Worm (Caenorhabditis elegans): ENCODE results near the gene C29F7.2.

The C29F7.2 gene

DNA sequence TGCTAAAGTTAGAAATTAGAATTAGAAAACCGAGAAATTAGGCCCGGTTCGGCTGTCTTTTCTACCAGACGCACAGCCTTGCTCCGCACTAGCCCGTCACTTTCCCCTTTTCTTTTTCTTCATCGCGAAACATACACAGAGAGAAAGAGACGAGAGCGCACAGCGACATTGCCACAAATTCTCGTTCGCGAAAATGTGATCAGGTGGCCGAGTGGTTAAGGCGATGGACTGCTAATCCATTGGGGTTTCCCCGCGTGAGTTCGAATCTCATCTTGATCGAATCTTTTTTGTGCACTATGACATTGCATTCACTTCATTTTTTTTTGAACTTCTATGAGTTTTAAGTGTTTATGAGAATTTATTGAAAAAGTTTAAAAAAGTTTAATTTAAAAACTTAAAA lies 26.6 kb downstream of the C29F7.2 start (continued):
- TF ChIP-seq ceh-45 (GFP tag; IDR thresholded peaks at IDR 0.05): no peak
- no peak for TF ChIP-seq pha-2 (tag; optimal IDR thresholded peaks at IDR 0.05)
- no peak for TF ChIP-seq ztf-16 (tag; optimal IDR thresholded peaks at IDR 0.05)
- TF ChIP-seq tbx-2 (tag; optimal IDR thresholded peaks at IDR 0.05): peak; percentile 3
- TF ChIP-seq fax-1 (tag; optimal IDR thresholded peaks at IDR 0.05): no peak
- no peak for TF ChIP-seq elt-4 (tag; optimal IDR thresholded peaks at IDR 0.05)
- 0 out of 2 replicates have a peak, but pooled peaks have one; percentile 23 for TF ChIP-seq unc-3 (GFP tag; conservative IDR thresholded peaks at IDR 0.05)
- TF ChIP-seq unc-3 (tag; optimal IDR thresholded peaks at IDR 0.05): no peak
- no peak for TF ChIP-seq ceh-48 (tag; optimal IDR thresholded peaks at IDR 0.05)
- TF ChIP-seq hlh-15 (tag; optimal IDR thresholded peaks at IDR 0.05): no peak
- TF ChIP-seq sox-4 (tag; optimal IDR thresholded peaks at IDR 0.05): no peak
- TF ChIP-seq eyg-1 (tag; optimal IDR thresholded peaks at IDR 0.05): no peak
- TF ChIP-seq sdc-2 (tag; optimal IDR thresholded peaks at IDR 0.05): peak; percentile 97
- TF ChIP-seq nhr-232 (tag; optimal IDR thresholded peaks at IDR 0.05): no peak
- TF ChIP-seq pat-9 (tag; optimal IDR thresholded peaks at IDR 0.05): no peak
- TF ChIP-seq rnt-1 (tag; optimal IDR thresholded peaks at IDR 0.05): peak; percentile 37
- TF ChIP-seq npax-4 (tag; optimal IDR thresholded peaks at IDR 0.05): no peak
- no peak for TF ChIP-seq C38D4.7 (GFP tag; optimal IDR thresholded peaks at IDR 0.05)
- TF ChIP-seq ttx-3 (tag; optimal IDR thresholded peaks at IDR 0.05): no peak

DNA sequence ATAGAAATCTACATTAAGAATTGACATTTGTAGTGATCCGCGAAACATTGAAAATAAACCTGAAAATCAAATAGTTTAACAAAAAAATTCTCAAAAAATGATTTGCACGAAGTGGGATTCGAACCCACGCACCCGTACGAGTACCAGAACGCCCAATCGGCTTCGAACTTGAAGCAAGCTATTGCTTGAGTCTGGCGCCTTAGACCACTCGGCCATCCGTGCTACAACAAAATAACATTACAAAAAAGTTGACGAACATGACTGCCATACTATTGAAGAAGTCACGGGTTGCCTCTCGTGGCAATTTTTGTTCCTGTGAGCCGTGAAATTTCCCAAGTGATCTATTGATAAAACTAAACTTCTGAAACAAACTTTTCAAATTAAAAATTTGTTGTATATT lies 27.4 kb downstream of the C29F7.2 start:
- no peak for TF ChIP-seq sox-4 (tag; optimal IDR thresholded peaks at IDR 0.05)

DNA sequence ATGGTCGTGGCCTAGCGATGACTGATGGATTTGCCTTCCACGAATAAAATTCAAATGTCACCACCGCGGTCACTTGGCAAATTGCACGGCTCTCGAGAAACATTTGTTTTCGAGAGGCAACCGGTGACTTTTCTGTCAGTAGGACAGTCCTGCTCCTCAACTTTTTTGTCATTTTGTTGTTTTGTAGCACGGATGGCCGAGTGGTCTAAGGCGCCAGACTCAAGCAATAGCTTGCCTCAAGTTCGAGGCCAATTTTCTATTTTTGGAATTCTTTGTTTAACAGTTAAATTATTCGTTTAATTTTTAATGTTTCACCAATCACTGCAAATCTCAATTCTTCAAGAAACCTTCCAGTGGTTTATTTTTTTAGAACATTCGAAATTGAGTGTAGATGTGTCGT lies 28.4 kb downstream of the C29F7.2 start:
- TF ChIP-seq nfya-1 (tag; optimal IDR thresholded peaks at IDR 0.05): no peak
- TF ChIP-seq ceh-14 (tag; optimal IDR thresholded peaks at IDR 0.05): no peak
- TF ChIP-seq odd-2 (tag; optimal IDR thresholded peaks at IDR 0.05): no peak
- TF ChIP-seq ztf-16 (tag; optimal IDR thresholded peaks at IDR 0.05): no peak
- no peak for TF ChIP-seq hlh-30 (tag; optimal IDR thresholded peaks at IDR 0.05; ENCODE audit: insufficient read depth)
- no peak for TF ChIP-seq ceh-48 (tag; optimal IDR thresholded peaks at IDR 0.05)

DNA sequence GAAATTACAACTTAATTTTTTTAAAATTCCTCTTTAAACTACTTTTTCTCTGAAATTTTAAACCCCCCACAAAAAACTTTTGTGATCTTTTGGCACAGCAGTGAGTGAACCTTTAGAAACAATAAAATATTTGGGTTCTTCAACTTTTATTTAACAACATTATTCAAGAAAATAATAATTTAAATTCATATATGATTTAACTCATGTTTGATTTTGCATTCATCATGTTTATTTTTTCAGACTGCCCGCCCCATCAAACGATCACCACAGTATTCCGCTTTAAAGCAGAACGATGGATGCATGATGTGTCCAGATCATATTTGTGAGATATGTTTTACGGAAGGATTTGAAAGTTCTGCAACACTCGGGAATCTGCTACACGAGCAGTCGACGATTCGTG lies 30.5 kb downstream of the C29F7.2 start, which contains the start of gene set-8:
set-8 (plus strand) TSS at position 301 of the 400 bp plus-strand sequence.
- no peak for TF ChIP-seq ttx-3 (tag; optimal IDR thresholded peaks at IDR 0.05)
- no peak for TF ChIP-seq C08G9.2 (tag; optimal IDR thresholded peaks at IDR 0.05)
- TF ChIP-seq ceh-45 (GFP tag; IDR thresholded peaks at IDR 0.05): no peak
- TF ChIP-seq pha-4 (tag; optimal IDR thresholded peaks at IDR 0.05): no peak
- no peak for TF ChIP-seq npax-4 (tag; optimal IDR thresholded peaks at IDR 0.05)
- no peak for TF ChIP-seq elt-2 (tag; optimal IDR thresholded peaks at IDR 0.05)
- TF ChIP-seq ztf-16 (tag; optimal IDR thresholded peaks at IDR 0.05): no peak
- no peak for TF ChIP-seq pax-1 (tag; optimal IDR thresholded peaks at IDR 0.05)
- no peak for TF ChIP-seq hlh-30 (tag; optimal IDR thresholded peaks at IDR 0.05; ENCODE audit: insufficient read depth)
- TF ChIP-seq ceh-6 (GFP tag; optimal IDR thresholded peaks at IDR 0.05): no peak
- TF ChIP-seq madf-2 (tag; optimal IDR thresholded peaks at IDR 0.05): no peak
- TF ChIP-seq odd-2 (tag; optimal IDR thresholded peaks at IDR 0.05): no peak
- TF ChIP-seq ceh-22 (tag; optimal IDR thresholded peaks at IDR 0.05): no peak
- no peak for TF ChIP-seq Y22D7AL.16 (tag; optimal IDR thresholded peaks at IDR 0.05)
- TF ChIP-seq ceh-9 (tag; optimal IDR thresholded peaks at IDR 0.05): no peak
- TF ChIP-seq unc-3 (GFP tag; conservative IDR thresholded peaks at IDR 0.05): no peak
- TF ChIP-seq unc-3 (tag; optimal IDR thresholded peaks at IDR 0.05): no peak
- TF ChIP-seq gmeb-2 (tag; optimal IDR thresholded peaks at IDR 0.05): no peak
- no peak for TF ChIP-seq nhr-232 (tag; optimal IDR thresholded peaks at IDR 0.05)
- TF ChIP-seq tbx-2 (tag; optimal IDR thresholded peaks at IDR 0.05): no peak

DNA sequence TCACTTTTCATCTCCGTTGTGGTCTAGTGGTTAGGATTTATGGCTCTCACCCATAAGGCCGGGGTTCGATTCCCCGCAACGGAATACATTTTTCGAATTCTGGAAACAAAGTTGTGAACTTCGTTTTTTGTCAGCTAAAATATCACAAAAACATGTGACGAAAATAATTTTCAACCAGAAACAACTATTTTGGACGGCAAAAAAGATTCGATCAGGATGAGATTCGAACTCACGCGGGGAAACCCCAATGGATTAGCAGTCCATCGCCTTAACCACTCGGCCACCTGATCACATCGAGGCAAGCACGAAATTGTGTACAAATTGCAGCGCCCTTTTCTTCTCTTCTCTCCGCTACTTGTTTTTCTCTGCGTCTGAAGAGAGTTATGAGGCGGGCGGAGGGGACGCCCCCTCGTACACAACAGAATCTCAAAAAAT lies 32.8 kb downstream of the C29F7.2 start:
- peak; percentile 72 for TF ChIP-seq sox-4 (tag; optimal IDR thresholded peaks at IDR 0.05)
- TF ChIP-seq ttx-3 (tag; optimal IDR thresholded peaks at IDR 0.05): peak; percentile 63
- TF ChIP-seq elt-2 (tag; optimal IDR thresholded peaks at IDR 0.05): peak; percentile 66
- peak; percentile 57 for TF ChIP-seq F13H6.1 (tag; optimal IDR thresholded peaks at IDR 0.05)
- peak; percentile 45 for TF ChIP-seq T23F11.4 (GFP tag; optimal IDR thresholded peaks at IDR 0.05)
- TF ChIP-seq che-1 (tag; optimal IDR thresholded peaks at IDR 0.05): peak; percentile 72
- TF ChIP-seq K02D7.2 (tag; optimal IDR thresholded peaks at IDR 0.05): peak; percentile 54
- peak; percentile 70 for TF ChIP-seq ztf-16 (tag; optimal IDR thresholded peaks at IDR 0.05)
- peak; percentile 60 for TF ChIP-seq dmd-4 (tag; optimal IDR thresholded peaks at IDR 0.05; ENCODE audit: borderline replicate concordance)
- TF ChIP-seq C08G9.2 (tag; optimal IDR thresholded peaks at IDR 0.05): peak; percentile 74
- TF ChIP-seq ceh-45 (GFP tag; IDR thresholded peaks at IDR 0.05): peak; percentile 70
- TF ChIP-seq unc-3 (GFP tag; conservative IDR thresholded peaks at IDR 0.05): peak; percentile 62; the same call in 1 of the 2 replicates
- peak; percentile 41 for TF ChIP-seq unc-3 (tag; optimal IDR thresholded peaks at IDR 0.05)
- TF ChIP-seq hlh-30 (tag; optimal IDR thresholded peaks at IDR 0.05; ENCODE audit: insufficient read depth): peak; percentile 58
- peak; percentile 2 for TF ChIP-seq pros-1 (tag; optimal IDR thresholded peaks at IDR 0.05)
- peak; percentile 73 for TF ChIP-seq ceh-6 (GFP tag; optimal IDR thresholded peaks at IDR 0.05)
- TF ChIP-seq ceh-34 (tag; optimal IDR thresholded peaks at IDR 0.05): peak; percentile 28
- TF ChIP-seq unc-42 (tag; optimal IDR thresholded peaks at IDR 0.05): peak; percentile 46
- peak; percentile 47 for TF ChIP-seq npax-4 (tag; optimal IDR thresholded peaks at IDR 0.05)
- peak; percentile 35 for TF ChIP-seq ceh-31 (tag; optimal IDR thresholded peaks at IDR 0.05)
- TF ChIP-seq syd-9 (tag; optimal IDR thresholded peaks at IDR 0.05): peak; percentile 56
